Worm (Caenorhabditis elegans): ENCODE measurements around the gene sru-6.

Gene sru-6

DNA sequence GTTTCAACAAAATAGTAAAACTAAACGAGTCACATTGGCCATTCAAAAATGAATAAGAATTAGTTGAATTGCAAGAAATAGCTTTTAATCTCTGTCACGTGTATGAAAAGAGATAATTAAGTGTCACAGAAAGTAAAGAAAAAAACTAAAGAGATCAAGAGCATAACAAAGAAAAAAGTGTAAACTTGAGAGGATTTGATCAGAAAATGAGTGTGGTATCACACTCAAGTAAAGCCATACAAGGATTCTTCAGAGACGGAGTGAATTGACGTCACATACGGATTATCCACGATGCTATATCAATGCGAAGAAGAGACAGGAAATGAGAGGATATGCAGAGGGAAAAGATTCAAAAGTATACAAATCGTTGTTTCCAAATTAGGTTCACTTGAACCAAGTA, 21.1 kb upstream of the sru-6 start:
- TF ChIP-seq W03F9.2 (tag; optimal IDR thresholded peaks at IDR 0.05) (no peak), him-1 (tag; optimal IDR thresholded peaks at IDR 0.05) (no peak), dao-5 (tag; optimal IDR thresholded peaks at IDR 0.05) (no peak)

DNA sequence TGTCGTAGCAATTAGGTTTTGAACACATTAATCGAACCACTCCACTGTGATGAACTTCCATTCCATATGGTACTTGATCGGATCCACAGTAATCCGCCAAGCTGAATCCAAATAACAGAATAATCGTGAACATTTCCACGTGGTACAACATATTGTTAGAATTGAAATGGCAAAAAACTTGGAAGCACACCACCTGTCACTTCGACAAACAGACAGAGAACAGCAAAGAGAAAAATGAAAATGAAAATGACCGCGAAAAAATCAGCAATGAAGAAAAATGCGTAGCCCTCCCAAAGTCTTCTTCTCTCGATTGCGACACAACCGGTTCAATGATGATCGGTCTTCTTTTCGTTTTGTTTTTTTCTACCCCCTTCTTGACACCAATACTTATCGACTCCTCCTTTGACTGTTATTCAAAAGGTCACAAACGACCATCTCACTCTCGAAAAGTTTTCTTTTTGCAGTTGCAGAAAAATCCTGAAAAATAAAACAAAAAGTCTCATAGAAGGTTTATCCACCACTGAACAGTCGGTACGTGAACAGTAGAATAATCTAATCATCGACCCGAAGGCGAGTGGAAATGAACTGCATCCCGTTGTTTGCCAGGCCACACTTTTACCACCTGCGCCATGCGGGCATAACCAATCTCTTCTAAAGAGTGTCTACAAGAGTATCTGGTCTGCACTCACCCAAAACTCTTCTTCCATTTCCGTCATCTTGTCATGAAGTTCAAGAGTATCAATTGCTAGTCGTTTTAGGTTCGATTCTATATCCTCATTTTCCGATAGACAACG, 13.1 kb upstream of the sru-6 start, which contains the start of gene wrt-3:
Gene wrt-3 (minus strand): TSS at position 322 of the 794 bp plus-strand sequence.
- no peak for TF ChIP-seq W03F9.2 (tag; optimal IDR thresholded peaks at IDR 0.05)
- TF ChIP-seq dao-5 (tag; optimal IDR thresholded peaks at IDR 0.05), result peak; percentile 88
- TF ChIP-seq him-1 (tag; optimal IDR thresholded peaks at IDR 0.05), result peak; percentile 36

DNA sequence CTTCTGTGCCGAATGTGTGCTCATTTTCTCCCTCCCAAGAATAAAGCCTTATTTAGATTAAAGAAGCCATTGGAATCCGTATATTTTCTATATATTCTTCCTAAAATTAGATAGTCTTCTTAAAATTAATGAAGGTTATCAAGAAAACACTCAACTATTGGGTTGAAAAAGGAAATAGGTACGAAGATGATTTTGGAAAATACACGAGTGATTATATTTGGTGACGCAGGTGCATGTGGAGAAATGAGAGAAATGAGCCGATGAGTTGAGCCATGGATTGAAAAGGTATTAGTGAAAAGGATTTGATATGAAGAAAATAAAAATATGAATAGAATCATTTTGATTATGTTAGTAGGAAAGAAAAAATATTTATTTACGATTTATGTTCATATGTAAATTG, 9.5 kb upstream of the sru-6 start, which contains the start of gene cng-3:
Gene cng-3 (minus strand): TSS at position 102 of the 400 bp plus-strand sequence.
- no peak for TF ChIP-seq W03F9.2 (tag; optimal IDR thresholded peaks at IDR 0.05)
- no peak for TF ChIP-seq dao-5 (tag; optimal IDR thresholded peaks at IDR 0.05)
- no peak for TF ChIP-seq him-1 (tag; optimal IDR thresholded peaks at IDR 0.05)

ce11 chrIV:9485040-9485439, 5.4 kb upstream of the sru-6 start, which contains the start of gene gadr-2:
gadr-2 (minus strand) TSS chrIV:9485140.
- TF ChIP-seq W03F9.2 (tag; optimal IDR thresholded peaks at IDR 0.05), result no peak
- TF ChIP-seq him-1 (tag; optimal IDR thresholded peaks at IDR 0.05), result no peak
- no peak for TF ChIP-seq dao-5 (tag; optimal IDR thresholded peaks at IDR 0.05)

DNA sequence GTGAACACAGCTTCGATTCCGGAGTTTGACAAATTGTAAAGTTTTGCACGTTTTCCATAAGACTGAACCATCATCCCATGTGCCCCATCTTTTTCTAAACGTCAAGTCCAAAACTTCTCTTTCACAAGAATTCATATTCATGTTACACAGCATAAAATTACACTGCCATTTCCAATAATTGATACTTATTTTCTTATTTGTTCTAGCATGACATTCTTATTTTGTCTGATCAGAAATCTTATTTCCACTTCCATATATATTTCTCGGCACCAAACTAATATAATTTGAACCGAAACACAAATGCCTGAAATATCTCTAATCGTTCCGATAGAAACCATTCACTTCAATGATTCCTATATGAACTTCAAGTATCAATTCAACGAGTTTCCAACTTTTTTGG, 4.4 kb upstream of the sru-6 start, which contains the start of gene sru-2:
Gene sru-2 (plus strand): TSS at position 301 of the 400 bp plus-strand sequence.
- TF ChIP-seq him-1 (tag; optimal IDR thresholded peaks at IDR 0.05), result no peak

- TF ChIP-seq dao-5 (tag; optimal IDR thresholded peaks at IDR 0.05) (no peak), him-1 (tag; optimal IDR thresholded peaks at IDR 0.05) (no peak), W03F9.2 (tag; optimal IDR thresholded peaks at IDR 0.05) (no peak)
Observed at ce11 chrIV:9486779-9487178, 3.6 kb upstream of the sru-6 start.

- no peak for TF ChIP-seq dao-5 (tag; optimal IDR thresholded peaks at IDR 0.05)
- TF ChIP-seq W03F9.2 (tag; optimal IDR thresholded peaks at IDR 0.05), result no peak
- TF ChIP-seq him-1 (tag; optimal IDR thresholded peaks at IDR 0.05), result no peak
Observed at ce11 chrIV:9488315-9488714, 2.1 kb upstream of the sru-6 start, which contains the start of gene sru-1. sru-1 (plus strand) TSS chrIV:9488615.

ce11 chrIV:9496306-9496705, 5.9 kb downstream of the sru-6 start, which contains the start of gene sru-3:
sru-3 (plus strand) TSS chrIV:9496606.
- TF ChIP-seq him-1 (tag; optimal IDR thresholded peaks at IDR 0.05) (no peak), dao-5 (tag; optimal IDR thresholded peaks at IDR 0.05) (no peak), W03F9.2 (tag; optimal IDR thresholded peaks at IDR 0.05) (no peak)

DNA sequence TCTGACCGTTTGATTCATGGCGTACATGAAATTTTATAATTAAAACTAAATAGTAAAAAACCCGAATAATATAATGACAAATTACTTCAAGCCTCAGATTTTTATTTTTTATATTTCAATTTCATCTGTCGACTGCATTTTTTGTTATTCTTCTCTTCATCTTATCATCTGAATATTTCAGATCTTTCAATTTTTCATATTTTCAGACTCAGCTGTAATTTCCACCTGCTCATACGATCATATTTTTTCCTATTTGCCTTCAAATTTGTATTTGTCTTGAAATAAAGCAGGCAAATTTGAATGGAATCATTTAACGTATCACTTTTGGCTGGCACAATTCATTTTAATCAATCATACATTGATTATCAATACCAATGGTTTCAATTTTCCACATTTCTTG, 7.7 kb downstream of the sru-6 start, which contains the start of gene sru-4:
Gene sru-4 (plus strand): TSS at position 301 of the 400 bp plus-strand sequence.
- TF ChIP-seq him-1 (tag; optimal IDR thresholded peaks at IDR 0.05) (no peak), dao-5 (tag; optimal IDR thresholded peaks at IDR 0.05) (no peak), W03F9.2 (tag; optimal IDR thresholded peaks at IDR 0.05) (no peak)

DNA sequence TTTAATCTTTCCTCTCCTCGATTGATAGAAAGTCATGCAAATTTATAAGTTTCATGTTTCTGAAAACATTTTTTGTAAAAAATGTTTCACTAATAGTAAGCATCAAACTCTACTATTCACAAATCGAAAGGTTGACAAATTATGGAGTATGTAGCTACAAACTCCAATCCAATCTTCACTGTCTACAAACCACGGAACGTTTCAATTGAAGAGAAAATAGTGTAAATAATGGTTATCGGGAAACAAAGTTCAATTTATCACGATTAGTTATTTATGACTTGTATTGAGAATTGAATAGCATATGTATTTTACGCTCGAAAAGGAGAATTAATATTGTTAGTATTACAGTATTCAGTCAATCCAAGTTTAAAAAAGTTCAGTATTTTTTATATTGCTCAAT, 9.2 kb downstream of the sru-6 start:
- no peak for TF ChIP-seq W03F9.2 (tag; optimal IDR thresholded peaks at IDR 0.05)
- TF ChIP-seq dao-5 (tag; optimal IDR thresholded peaks at IDR 0.05), result no peak

DNA sequence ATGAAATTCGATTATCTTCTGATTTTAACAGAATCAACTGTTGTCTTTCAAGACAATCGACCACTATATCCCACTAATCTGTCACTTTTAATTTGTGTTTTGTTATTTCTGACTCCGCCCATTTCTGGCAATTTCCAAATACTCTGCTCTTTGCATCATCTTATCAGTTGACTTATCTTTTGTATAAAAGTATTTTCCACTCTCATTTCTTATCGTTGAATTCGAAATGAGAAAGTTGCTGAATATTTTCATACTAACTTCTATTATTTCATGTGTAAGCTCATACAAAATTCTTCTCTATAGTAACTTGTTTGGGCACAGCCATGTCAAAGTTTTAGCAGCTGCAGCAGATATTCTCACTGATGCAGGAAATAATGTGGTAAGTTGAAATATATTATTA, 9.7 kb downstream of the sru-6 start, which contains the start of gene ugt-21:
Gene ugt-21 (plus strand): TSS at position 212 of the 400 bp plus-strand sequence.
- TF ChIP-seq W03F9.2 (tag; optimal IDR thresholded peaks at IDR 0.05) (no peak), him-1 (tag; optimal IDR thresholded peaks at IDR 0.05) (no peak), dao-5 (tag; optimal IDR thresholded peaks at IDR 0.05) (no peak)

- TF ChIP-seq him-1 (tag; optimal IDR thresholded peaks at IDR 0.05), result no peak
- no peak for TF ChIP-seq W03F9.2 (tag; optimal IDR thresholded peaks at IDR 0.05)
- no peak for TF ChIP-seq dao-5 (tag; optimal IDR thresholded peaks at IDR 0.05)
Observed at ce11 chrIV:9506251-9506650, 15.8 kb downstream of the sru-6 start, which contains the start of gene ttr-9. ttr-9 (minus strand) TSS chrIV:9506351.

- TF ChIP-seq W03F9.2 (tag; optimal IDR thresholded peaks at IDR 0.05), result no peak
Observed at ce11 chrIV:9508612-9509011, 18.2 kb downstream of the sru-6 start, which contains the start of gene ethe-1. ethe-1 (minus strand) TSS chrIV:9508761.

- no peak for TF ChIP-seq W03F9.2 (tag; optimal IDR thresholded peaks at IDR 0.05)
- no peak for TF ChIP-seq him-1 (tag; optimal IDR thresholded peaks at IDR 0.05)
- TF ChIP-seq dao-5 (tag; optimal IDR thresholded peaks at IDR 0.05), result no peak
Observed at ce11 chrIV:9510439-9510838, 20.0 kb downstream of the sru-6 start, which contains the start of gene C33A12.4. C33A12.4 (minus strand) TSS chrIV:9510569.
